Fruit fly (Drosophila melanogaster): Measurements from ENCODE around the gene CG17568.
A peak's percentile ranks its signal among the peaks of the same experiment; 100 is the strongest.

Gene CG17568

dm6 chr2L:19200211-19200610 lies 18.7 kb upstream of the CG17568 start (continued):
- TF ChIP-seq prd (optimal IDR thresholded peaks at IDR 0.05) (no peak), prd (GFP tag; IDR thresholded peaks at IDR 0.05) (peak; percentile 43; the same call in 2 of the 3 replicates), CG2678 (tag; optimal IDR thresholded peaks at IDR 0.05) (peak; percentile 34), Med (GFP tag) (peak; percentile 81), sisA (GFP tag; IDR thresholded peaks at IDR 0.05) (peak; percentile 11; the same call in 1 of the 2 replicates), CG1603 (tag; optimal IDR thresholded peaks at IDR 0.05) (peak; percentile 13), CG7839 (tag; optimal IDR thresholded peaks at IDR 0.05) (peak; percentile 25), dpn (GFP tag; optimal IDR thresholded peaks at IDR 0.05) (peak in 1 of 2 experiments; percentile 35), BtbVII (GFP tag; optimal IDR thresholded peaks at IDR 0.05) (no peak), gem (tag; optimal IDR thresholded peaks at IDR 0.05) (peak; percentile 42), NfI (GFP tag; optimal IDR thresholded peaks at IDR 0.05) (no peak), CG30403 (GFP tag; optimal IDR thresholded peaks at IDR 0.05) (peak; percentile 5), Gug (GFP tag; IDR thresholded peaks at IDR 0.05) (0 out of 4 replicates have a peak, but pooled peaks have one; percentile 4), dmrt99B (tag; optimal IDR thresholded peaks at IDR 0.05) (peak; percentile 26), CG4820 (GFP tag; optimal IDR thresholded peaks at IDR 0.05) (peak; percentile 21), slbo (GFP tag; IDR thresholded peaks at IDR 0.05) (peak; percentile 17; the same call in 1 of the 2 replicates), sens (GFP tag) (peak; percentile 83), CG9215 (GFP tag; IDR thresholded peaks at IDR 0.05) (no peak), CG12219 (GFP tag; optimal IDR thresholded peaks at IDR 0.05) (no peak), CG4282 (GFP tag; optimal IDR thresholded peaks at IDR 0.05) (no peak), Ets65A (GFP tag) (peak; percentile 64), row (GFP tag; IDR thresholded peaks at IDR 0.05) (peak; percentile 37; the same call in 1 of the 3 replicates), CG11247 (GFP tag; IDR thresholded peaks at IDR 0.05) (no peak), dysf (GFP tag; IDR thresholded peaks at IDR 0.05) (peak; percentile 42; the same call in 1 of the 3 replicates), Blimp-1 (GFP tag; optimal IDR thresholded peaks at IDR 0.05) (peak; percentile 5), Atf3 (GFP tag; optimal IDR thresholded peaks at IDR 0.05) (peak; percentile 10), pnt (GFP tag; optimal IDR thresholded peaks at IDR 0.05) (peak; percentile 23), vvl (GFP tag; IDR thresholded peaks at IDR 0.05) (peak; percentile 41; the same call in 1 of the 2 replicates), ci (GFP tag; IDR thresholded peaks at IDR 0.05) (0 out of 3 replicates have a peak, but pooled peaks have one; percentile 19), CG9727 (GFP tag; optimal IDR thresholded peaks at IDR 0.05) (peak; percentile 27), Ptx1 (GFP tag; IDR thresholded peaks at IDR 0.05) (peak; percentile 24; the same call in 1 of the 2 replicates), dmrt11E (tag; optimal IDR thresholded peaks at IDR 0.05) (peak; percentile 10), Chrac-16 (GFP tag; optimal IDR thresholded peaks at IDR 0.05) (peak; percentile 6), CG10979 (tag; optimal IDR thresholded peaks at IDR 0.05) (peak; percentile 27), CG3847 (GFP tag; IDR thresholded peaks at IDR 0.05) (no peak), chif (GFP tag; optimal IDR thresholded peaks at IDR 0.05) (peak; percentile 24 to 39), CG10209 (GFP tag; optimal IDR thresholded peaks at IDR 0.05) (peak; percentile 14), CG7786 (GFP tag; optimal IDR thresholded peaks at IDR 0.05) (peak; percentile 34), Side (GFP tag; optimal IDR thresholded peaks at IDR 0.05) (no peak), lmd (GFP tag; IDR thresholded peaks at IDR 0.05) (0 out of 2 replicates have a peak, but pooled peaks have one; percentile 8), jumu (GFP tag; optimal IDR thresholded peaks at IDR 0.05) (peak; percentile 15), CG4424 (GFP tag; optimal IDR thresholded peaks at IDR 0.05) (peak; percentile 7), bab2 (GFP tag; optimal IDR thresholded peaks at IDR 0.05) (peak; percentile 19), Ada2b (GFP tag; IDR thresholded peaks at IDR 0.05) (0 out of 2 replicates have a peak, but pooled peaks have one; percentile 19), CG16863 (GFP tag; optimal IDR thresholded peaks at IDR 0.05) (no peak), lab (GFP tag; optimal IDR thresholded peaks at IDR 0.05) (peak; percentile 51), repo (GFP tag; optimal IDR thresholded peaks at IDR 0.05) (peak; percentile 11), CG9817 (tag; optimal IDR thresholded peaks at IDR 0.05) (peak; percentile 1), CG11504 (tag; optimal IDR thresholded peaks at IDR 0.05) (peak; percentile 31), CHES-1-like (GFP tag; optimal IDR thresholded peaks at IDR 0.05) (peak; percentile 2), ap (GFP tag; IDR thresholded peaks at IDR 0.05) (no peak)
